Worm (Caenorhabditis elegans) whole organism, L3 larva: Measurements from ENCODE around the gene ttr-2.
A peak's percentile ranks its signal among the peaks of the same experiment; 100 is the strongest.

Experiments used
- R02D3.7 ChIP-seq: fragments of 150-350 bp; optimal IDR thresholded peaks from 2 replicates; lab custom pipeline; 2014; ENCODE audit warnings: missing biosample characterization, missing genetic modification characterization
- ZK546.5 ChIP-seq: sonication (generic microtip); optimal IDR thresholded peaks from 2 replicates; lab custom pipeline; 2017; ENCODE audit warnings: missing biosample characterization, missing genetic modification characterization
- aly-2 ChIP-seq: fragments of 150-350 bp; optimal IDR thresholded peaks from 2 replicates; lab custom pipeline; 2014; ENCODE audit warnings: missing biosample characterization, missing genetic modification characterization
- ama-1 ChIP-seq: fragments of 150-350 bp; optimal IDR thresholded peaks from 2 replicates; lab custom pipeline; 2018
- ceh-28 ChIP-seq: fragments of 150-350 bp; optimal IDR thresholded peaks from 2 replicates; lab custom pipeline; 2014; ENCODE audit warnings: missing biosample characterization, missing genetic modification reagents, missing genetic modification characterization
- ceh-82 ChIP-seq: fragments of 150-350 bp; optimal IDR thresholded peaks from 2 replicates; lab custom pipeline; 2014; ENCODE audit warnings: missing biosample characterization, missing genetic modification characterization
- daf-12 ChIP-seq: fragments of 150-350 bp; optimal IDR thresholded peaks from 2 replicates; lab custom pipeline; 2014; ENCODE audit warnings: missing biosample characterization, missing genetic modification reagents, missing genetic modification characterization
- egl-27 ChIP-seq: sonication (generic microtip); optimal IDR thresholded peaks from 4 replicates; lab custom pipeline; 2017; ENCODE audit warnings: missing biosample characterization, missing genetic modification reagents, missing genetic modification characterization
- egl-5 ChIP-seq: fragments of 150-350 bp; optimal IDR thresholded peaks from 2 replicates; lab custom pipeline; 2017; ENCODE audit warnings: missing biosample characterization, missing genetic modification reagents, missing genetic modification characterization, inconsistent platforms
- elt-2 ChIP-seq: sonication (generic microtip); optimal IDR thresholded peaks from 2 replicates; lab custom pipeline; 2016; ENCODE audit warnings: missing genetic modification reagents, mild to moderate bottlenecking, missing genetic modification characterization, missing compliant biosample characterization
- elt-3 ChIP-seq, 3 experiments: fragments of 150-350 bp in 1 of 3; sonication (generic microtip) in 2 of 3; optimal IDR thresholded peaks; 2 replicates in 2 of 3; 4 replicates in 1 of 3; lab custom pipeline; 2014 to 2017; ENCODE audit warnings: missing biosample characterization in 3 of 3, missing genetic modification characterization in 3 of 3
- eor-1 ChIP-seq, 2 experiments: fragments of 150-350 bp; optimal IDR thresholded peaks; 2 replicates each; lab custom pipeline; 2014 to 2018; ENCODE audit warnings: missing biosample characterization in 2 of 2, missing genetic modification characterization in 2 of 2
- fkh-10 ChIP-seq: sonication (generic microtip); optimal IDR thresholded peaks from 2 replicates; lab custom pipeline; 2017; ENCODE audit warnings: missing biosample characterization, missing genetic modification reagents, missing genetic modification characterization
- fos-1 ChIP-seq: fragments of 150-350 bp; optimal IDR thresholded peaks from 2 replicates; lab custom pipeline; 2014; ENCODE audit warnings: missing biosample characterization, missing genetic modification characterization
- lin-15B ChIP-seq: fragments of 150-350 bp; optimal IDR thresholded peaks from 2 replicates; lab custom pipeline; 2014; ENCODE audit warnings: missing biosample characterization, missing genetic modification characterization
- lsy-12 ChIP-seq: sonication (generic microtip); optimal IDR thresholded peaks from 2 replicates; lab custom pipeline; 2016; ENCODE audit warnings: mild to moderate bottlenecking, missing genetic modification characterization, missing compliant biosample characterization
- mml-1 ChIP-seq: fragments of 150-350 bp; sonication (generic microtip); optimal IDR thresholded peaks from 3 replicates; lab custom pipeline; 2014; ENCODE audit warnings: missing biosample characterization, missing genetic modification characterization
- nfya-1 ChIP-seq: sonication (generic microtip); optimal IDR thresholded peaks from 2 replicates; lab custom pipeline; 2017; ENCODE audit warnings: missing genetic modification characterization, mild to moderate bottlenecking, missing compliant biosample characterization, antibody characterized with exemption, moderate library complexity; ENCODE audit not compliant: insufficient read depth
- nhr-11 ChIP-seq: fragments of 150-350 bp; optimal IDR thresholded peaks from 2 replicates; lab custom pipeline; 2014; ENCODE audit warnings: missing biosample characterization, missing genetic modification characterization
- nhr-23 ChIP-seq: fragments of 150-350 bp; optimal IDR thresholded peaks from 2 replicates; lab custom pipeline; 2014; ENCODE audit warnings: missing biosample characterization, missing genetic modification reagents, missing genetic modification characterization
- nhr-237 ChIP-seq: fragments of 150-350 bp; optimal IDR thresholded peaks from 2 replicates; lab custom pipeline; 2014; ENCODE audit warnings: missing biosample characterization, missing genetic modification characterization
- nhr-25 ChIP-seq: sonication (generic microtip); optimal IDR thresholded peaks from 2 replicates; lab custom pipeline; 2017; ENCODE audit warnings: missing biosample characterization, missing genetic modification characterization
- nhr-43 ChIP-seq: sonication (generic microtip); optimal IDR thresholded peaks from 2 replicates; lab custom pipeline; 2016; ENCODE audit warnings: mild to moderate bottlenecking, missing genetic modification characterization, missing compliant biosample characterization; ENCODE audit not compliant: poor library complexity, severe bottlenecking
- nhr-67 ChIP-seq: fragments of 150-350 bp; optimal IDR thresholded peaks from 2 replicates; lab custom pipeline; 2014; ENCODE audit warnings: missing biosample characterization, missing genetic modification characterization
- nhr-76 ChIP-seq: fragments of 150-350 bp; sonication (generic microtip); optimal IDR thresholded peaks from 5 replicates; lab custom pipeline; 2014; ENCODE audit warnings: missing biosample characterization, missing genetic modification characterization
- nhr-77 ChIP-seq: fragments of 150-350 bp; optimal IDR thresholded peaks from 2 replicates; lab custom pipeline; 2014; ENCODE audit warnings: missing biosample characterization, missing genetic modification characterization
- pha-4 ChIP-seq: fragments of 150-350 bp; optimal IDR thresholded peaks from 2 replicates; lab custom pipeline; 2014; ENCODE audit warnings: missing biosample characterization, missing genetic modification reagents, missing genetic modification characterization
- snpc-4 ChIP-seq: fragments of 150-350 bp; optimal IDR thresholded peaks from 2 replicates; lab custom pipeline; 2014; ENCODE audit warnings: missing biosample characterization, missing genetic modification characterization
- unc-39 ChIP-seq: sonication (generic microtip); optimal IDR thresholded peaks from 4 replicates; lab custom pipeline; 2017; ENCODE audit warnings: missing biosample characterization, missing genetic modification characterization
- unc-62 ChIP-seq: fragments of 150-350 bp; sonication (generic microtip); optimal IDR thresholded peaks from 4 replicates; lab custom pipeline; 2014; ENCODE audit warnings: missing biosample characterization, missing genetic modification reagents, missing genetic modification characterization
- ztf-11 ChIP-seq: fragments of 150-350 bp; optimal IDR thresholded peaks from 2 replicates; lab custom pipeline; 2014; ENCODE audit warnings: missing biosample characterization, missing genetic modification characterization
- ztf-4 ChIP-seq: fragments of 150-350 bp; optimal IDR thresholded peaks from 2 replicates; lab custom pipeline; 2014; ENCODE audit warnings: missing biosample characterization, missing genetic modification characterization

The ttr-2 gene

ce11 chrIII:9927378-9927777, at the start of gene ttr-2:
Gene ttr-2, plus strand, starts transcription at chrIII:9927769.
- no peak for TF ChIP-seq lsy-12
- no peak for TF ChIP-seq pha-4 (tag; lab: Kevin White, UChicago)
- no peak for TF ChIP-seq ZK546.5 (tag; lab: Kevin White, UChicago)
- no peak for TF ChIP-seq ama-1 (lab: Kevin White, UChicago)
- no peak for TF ChIP-seq ceh-82 (tag; lab: Kevin White, UChicago)
- TF ChIP-seq nhr-25 (tag; lab: Kevin White, UChicago), result peak; percentile 24
- no peak for TF ChIP-seq daf-12
- TF ChIP-seq nhr-23 (tag; lab: Kevin White, UChicago), result peak; percentile 3
- TF ChIP-seq mml-1, result no peak
- no peak for TF ChIP-seq snpc-4 (tag; lab: Kevin White, UChicago)

DNA sequence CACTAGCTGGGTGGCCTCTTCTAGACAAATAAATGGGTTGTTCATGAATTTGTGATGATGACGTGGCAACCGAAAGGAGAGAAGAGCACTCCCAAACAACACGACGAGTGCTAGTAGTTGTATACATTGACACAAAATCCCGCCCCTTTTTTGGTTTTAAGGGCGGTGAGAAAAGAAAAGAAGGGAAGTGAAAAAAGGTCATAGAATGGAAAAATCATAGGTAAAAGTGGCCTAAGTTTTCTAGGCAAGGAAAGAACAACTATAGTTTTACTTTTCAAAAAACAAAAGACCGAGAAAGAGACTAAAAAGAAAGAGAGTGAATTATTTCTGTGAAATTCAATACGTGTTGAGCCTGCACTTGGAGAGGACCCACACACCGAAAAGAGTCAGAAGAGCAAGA, 48.7 kb upstream of the ttr-2 start, which contains the start of gene ZK757.2:
Gene ZK757.2 (minus strand): TSS at position 101 of the 400 bp plus-strand sequence.
- TF ChIP-seq aly-2 (no peak), unc-62 (GFP tag; lab: Kevin White, UChicago) (no peak), mml-1 (no peak), elt-3 (tag; optimal IDR thresholded peaks at IDR 0.05; lab: Kevin White, UChicago) (no peak), daf-12 (no peak), ztf-11 (tag; lab: Kevin White, UChicago) (no peak), ama-1 (lab: Kevin White, UChicago) (no peak), ztf-4 (no peak), fkh-10 (no peak), nhr-77 (tag; lab: Kevin White, UChicago) (no peak), lin-15B (no peak), egl-27 (tag; lab: Kevin White, UChicago) (no peak), ceh-82 (tag; lab: Kevin White, UChicago) (no peak), R02D3.7 (tag; lab: Kevin White, UChicago) (no peak), pha-4 (tag; lab: Kevin White, UChicago) (no peak), snpc-4 (tag; lab: Kevin White, UChicago) (no peak), nfya-1 (tag; lab: Kevin White, UChicago) (no peak)

- TF ChIP-seq egl-5 (peak; percentile 32), nhr-11 (tag; lab: Kevin White, UChicago) (no peak), nhr-43 (tag; lab: Kevin White, UChicago) (no peak), unc-39 (tag; lab: Kevin White, UChicago) (no peak)
Measured at ce11 chrIII:9885609-9886008, 42.0 kb upstream of the ttr-2 start.

- TF ChIP-seq fkh-10 (peak; percentile 36), ceh-28 (no peak)
Measured at ce11 chrIII:9886323-9886722, 41.2 kb upstream of the ttr-2 start.

DNA sequence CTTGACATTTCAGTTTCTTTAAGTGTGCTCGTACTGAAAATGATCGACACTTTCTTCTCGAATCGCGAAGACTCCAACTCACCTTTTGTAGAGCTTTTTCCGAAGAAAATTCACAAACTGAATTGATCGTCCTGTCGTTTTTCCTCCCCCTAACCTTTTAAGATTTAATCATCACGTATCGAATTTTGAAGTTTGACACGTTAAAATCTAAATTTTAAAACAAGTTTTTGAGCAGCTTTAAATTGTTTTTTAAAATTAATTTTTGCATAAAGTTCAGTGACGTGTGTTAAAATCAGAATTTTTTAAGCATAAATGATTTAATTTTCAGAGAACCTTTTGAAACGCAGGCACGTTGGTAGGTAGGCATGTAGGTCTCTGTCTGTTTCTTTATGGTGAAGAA, 36.2 kb upstream of the ttr-2 start, which contains the start of gene alg-4:
Gene alg-4 (minus strand): TSS at position 101 of the 400 bp plus-strand sequence.
- TF ChIP-seq R02D3.7 (tag; lab: Kevin White, UChicago), result no peak
- TF ChIP-seq nhr-237 (tag; lab: Kevin White, UChicago), result no peak
- TF ChIP-seq ceh-82 (tag; lab: Kevin White, UChicago), result no peak
- TF ChIP-seq eor-1 (tag; optimal IDR thresholded peaks at IDR 0.05; lab: Kevin White, UChicago), result no peak
- TF ChIP-seq elt-2 (tag; lab: Kevin White, UChicago), result no peak

- no peak for TF ChIP-seq fos-1 (tag; lab: Kevin White, UChicago)
Measured at ce11 chrIII:9892855-9893254, 34.7 kb upstream of the ttr-2 start, which contains the start of gene mam-7. Gene mam-7, plus strand, starts transcription at chrIII:9893155.

DNA sequence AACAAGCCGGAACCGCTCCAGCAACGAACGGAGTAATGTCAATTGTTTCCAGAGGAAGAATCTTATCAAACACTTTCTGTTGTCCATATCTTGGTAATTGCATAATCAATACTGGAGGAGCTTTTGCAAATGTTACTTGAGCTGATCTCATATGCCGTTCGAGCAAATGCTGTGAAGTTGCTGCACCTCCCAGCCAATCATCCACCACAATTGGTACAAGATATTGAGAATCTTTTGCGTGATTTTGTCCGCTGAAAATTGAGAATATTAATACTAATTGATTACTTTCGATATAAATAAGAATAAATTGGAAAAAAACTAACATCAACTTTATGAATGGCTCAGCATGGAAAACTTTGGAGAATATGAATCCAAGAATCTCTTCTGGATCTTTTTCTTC, 27.8 kb upstream of the ttr-2 start:
- TF ChIP-seq ZK546.5 (tag; lab: Kevin White, UChicago), result no peak
- no peak for TF ChIP-seq nhr-76 (tag; lab: Kevin White, UChicago)
- no peak for TF ChIP-seq nhr-67
- TF ChIP-seq elt-2 (tag; lab: Kevin White, UChicago), result no peak
- TF ChIP-seq, all 47 proteins: peak for 0
